Worm (Caenorhabditis elegans): ENCODE data around the gene F18A1.7.

DNA sequence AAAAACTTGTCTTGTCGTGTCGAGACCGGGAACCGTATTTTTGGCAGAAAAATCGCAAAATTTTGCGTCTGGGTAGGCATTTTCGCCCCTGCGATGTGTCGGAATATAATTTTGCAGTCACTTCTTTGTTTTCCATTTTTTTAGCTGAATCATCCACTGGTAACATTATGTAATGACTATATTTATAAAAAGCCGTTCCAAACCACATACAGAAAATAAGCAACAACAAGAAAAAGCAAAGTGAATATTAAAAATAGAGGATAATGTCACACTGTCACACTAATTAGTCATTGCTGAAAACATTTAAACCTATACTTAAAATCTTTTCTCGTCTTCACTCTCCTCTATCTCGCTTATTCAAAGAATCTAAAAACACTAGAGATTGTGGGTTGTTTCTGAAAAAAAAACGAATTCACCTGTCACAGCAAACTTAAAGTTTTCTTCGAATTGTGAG lies 45.8 kb upstream of the F18A1.7 start, which contains the start of gene sre-1:
- TF ChIP-seq fos-1 (tag; optimal IDR thresholded peaks at IDR 0.05): no peak
- no peak for TF ChIP-seq dve-1 (tag; optimal IDR thresholded peaks at IDR 0.05; ENCODE audit: insufficient read depth)
- TF ChIP-seq madf-5 (GFP tag; IDR thresholded peaks at IDR 0.05): no peak
- TF ChIP-seq fkh-10 (GFP tag; optimal IDR thresholded peaks at IDR 0.05): no peak
- TF ChIP-seq nhr-28 (tag; optimal IDR thresholded peaks at IDR 0.05): no peak
- no peak for TF ChIP-seq aha-1 (tag)
- TF ChIP-seq F44E2.7 (GFP tag; IDR thresholded peaks at IDR 0.05): no peak
- no peak for TF ChIP-seq egl-27 (tag; optimal IDR thresholded peaks at IDR 0.05)
- no peak for TF ChIP-seq zfp-3 (GFP tag; conservative IDR thresholded peaks at IDR 0.05)
- TF ChIP-seq set-16 (GFP tag; IDR thresholded peaks at IDR 0.05): no peak
- no peak for TF ChIP-seq zag-1 (tag; optimal IDR thresholded peaks at IDR 0.05)
- no peak for TF ChIP-seq ceh-32 (tag; optimal IDR thresholded peaks at IDR 0.05; ENCODE audit: poor library complexity)
- no peak for TF ChIP-seq hmg-1.1 (GFP tag; IDR thresholded peaks at IDR 0.05)
- TF ChIP-seq lsy-2 (tag; optimal IDR thresholded peaks at IDR 0.05): no peak

All from whole organism, L4 larva.